Worm (Caenorhabditis elegans): ENCODE results near the gene ZK643.5.
"Not testable (repeated sequence)": the region's sequence is repeated elsewhere in the genome, so short reads cannot be mapped to it uniquely, and the experiment has no call there.

The ZK643.5 gene

DNA sequence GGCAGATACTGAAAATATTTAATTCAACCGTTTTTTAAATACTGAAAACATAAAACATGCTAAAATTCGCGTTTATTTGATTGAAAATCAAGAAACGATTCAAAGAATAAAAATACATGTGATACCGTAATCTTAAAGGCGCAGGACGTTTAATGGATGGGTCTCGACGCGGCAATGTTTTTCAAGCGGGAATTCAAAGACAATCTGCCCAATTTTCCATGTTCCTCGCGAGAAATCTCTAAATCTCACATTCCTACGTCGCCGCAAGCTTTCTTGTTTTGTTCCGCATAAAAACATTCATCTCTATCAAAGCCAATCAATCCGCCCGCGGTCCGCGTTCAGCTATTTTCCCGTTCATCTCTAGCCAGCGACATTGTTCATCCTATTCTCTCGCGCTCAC lies 45.5 kb upstream of the ZK643.5 start:
- TF ChIP-seq nhr-28 (tag; optimal IDR thresholded peaks at IDR 0.05) (no peak), lin-32 (GFP tag; optimal IDR thresholded peaks at IDR 0.05) (no peak), sptf-1 (tag; optimal IDR thresholded peaks at IDR 0.05) (no peak), cnd-1 (tag; optimal IDR thresholded peaks at IDR 0.05) (no peak), hlh-1 (tag; optimal IDR thresholded peaks at IDR 0.05) (no peak), snpc-4 (tag; optimal IDR thresholded peaks at IDR 0.05) (no peak), unc-39 (tag; optimal IDR thresholded peaks at IDR 0.05) (no peak), nhr-12 (tag; optimal IDR thresholded peaks at IDR 0.05) (no peak), lsy-2 (tag; optimal IDR thresholded peaks at IDR 0.05) (no peak), ceh-43 (GFP tag; optimal IDR thresholded peaks at IDR 0.05) (no peak), ces-1 (GFP tag; optimal IDR thresholded peaks at IDR 0.05) (no peak), mls-2 (tag; optimal IDR thresholded peaks at IDR 0.05) (no peak)

DNA sequence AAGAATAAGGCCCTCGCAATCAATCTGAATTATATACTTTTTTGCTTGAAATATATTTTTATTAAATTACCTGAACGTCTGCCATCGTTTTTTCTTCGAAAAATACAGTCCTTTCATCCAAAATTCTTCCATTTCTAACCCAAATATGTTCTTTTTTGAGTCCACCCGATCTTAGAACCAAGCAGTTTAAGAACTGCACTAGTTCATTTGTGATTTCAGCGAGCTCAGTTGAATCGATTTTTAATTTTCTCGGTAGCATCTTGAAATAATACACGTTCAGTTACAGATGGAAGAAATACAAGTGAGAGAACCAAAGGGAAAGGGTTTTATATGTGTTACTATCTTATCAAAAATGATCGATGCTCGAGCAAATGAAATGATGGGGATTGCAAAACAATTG lies 43.5 kb upstream of the ZK643.5 start, which contains the start of gene F59B2.3:
Gene F59B2.3, minus strand, starts transcription at position 259 of the 400 bp plus-strand sequence.
- TF ChIP-seq ceh-83 (GFP tag; optimal IDR thresholded peaks at IDR 0.05) (no peak), sptf-1 (tag; optimal IDR thresholded peaks at IDR 0.05) (no peak), mep-1 (tag; optimal IDR thresholded peaks at IDR 0.05) (no peak), ztf-11 (tag; optimal IDR thresholded peaks at IDR 0.05) (no peak), ceh-43 (GFP tag; optimal IDR thresholded peaks at IDR 0.05) (no peak), M03D4.4 (tag; optimal IDR thresholded peaks at IDR 0.05) (no peak), cnd-1 (tag; optimal IDR thresholded peaks at IDR 0.05) (no peak), zip-8 (tag; optimal IDR thresholded peaks at IDR 0.05) (no peak), nhr-28 (tag; optimal IDR thresholded peaks at IDR 0.05) (no peak)

DNA sequence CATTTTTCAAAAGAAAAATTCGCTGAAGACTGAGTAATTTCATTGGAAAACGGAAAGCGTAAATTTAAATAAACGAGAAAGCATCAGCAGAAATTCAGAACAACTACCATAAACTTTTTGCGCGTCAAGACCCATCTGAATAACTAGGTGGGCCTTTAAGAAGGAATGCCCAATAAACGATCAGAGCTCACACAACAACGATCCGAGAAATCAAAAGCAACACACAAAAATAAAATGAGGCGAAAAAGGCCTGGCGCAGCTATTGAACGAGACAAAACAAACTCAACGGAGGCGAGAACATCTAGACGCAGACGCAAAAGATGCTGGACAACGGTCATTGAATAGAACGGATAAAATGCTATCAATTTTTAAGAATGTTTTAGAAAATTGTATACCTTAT lies 42.9 kb upstream of the ZK643.5 start:
- TF ChIP-seq ztf-11 (tag; optimal IDR thresholded peaks at IDR 0.05): no peak
- no peak for TF ChIP-seq lin-32 (GFP tag; optimal IDR thresholded peaks at IDR 0.05)
- no peak for TF ChIP-seq pha-4 (tag; optimal IDR thresholded peaks at IDR 0.05)
- no peak for TF ChIP-seq elt-3 (tag; optimal IDR thresholded peaks at IDR 0.05)
- TF ChIP-seq ceh-39 (tag; optimal IDR thresholded peaks at IDR 0.05): no peak

DNA sequence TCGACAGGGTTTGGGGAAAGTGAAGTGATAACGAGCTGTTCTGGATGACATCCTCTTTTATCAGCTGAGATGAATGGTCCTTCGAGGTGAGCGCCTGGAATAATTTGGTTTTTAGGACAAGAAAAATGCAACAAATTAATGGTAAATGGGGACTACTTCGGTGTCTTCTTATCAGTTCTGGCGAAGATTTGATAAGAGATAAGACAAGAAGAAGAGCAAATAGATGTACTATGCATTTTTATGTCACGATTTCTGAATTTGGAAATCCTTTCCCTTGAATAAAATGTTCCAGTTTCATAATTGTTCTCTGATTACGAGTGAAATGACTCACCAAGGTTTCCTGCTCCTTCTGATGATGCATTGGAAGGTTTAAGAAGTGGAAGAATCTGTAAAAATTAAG lies 41.8 kb upstream of the ZK643.5 start:
- TF ChIP-seq mab-5 (tag; optimal IDR thresholded peaks at IDR 0.05) (no peak), ceh-43 (GFP tag; optimal IDR thresholded peaks at IDR 0.05) (no peak), nhr-28 (tag; optimal IDR thresholded peaks at IDR 0.05) (no peak), sem-2 (GFP tag; optimal IDR thresholded peaks at IDR 0.05) (no peak)

DNA sequence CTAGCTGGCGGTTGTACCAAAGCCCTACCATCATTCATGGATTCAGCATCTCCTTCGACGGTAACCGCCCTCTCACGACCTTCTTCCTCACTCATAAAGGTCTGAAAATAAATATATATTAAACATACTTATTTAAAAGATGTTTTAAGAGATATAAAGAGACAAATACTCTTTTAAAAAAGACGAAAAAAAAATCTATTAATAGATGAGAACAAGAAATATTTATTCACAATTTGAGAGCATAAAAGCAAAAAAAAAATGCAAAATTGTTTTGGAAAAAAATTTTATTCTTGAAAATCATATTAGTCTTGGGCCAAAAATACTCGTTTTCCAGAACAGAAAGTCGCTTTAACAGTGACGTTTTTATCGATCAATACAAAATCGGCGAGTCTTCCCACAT lies 40.7 kb upstream of the ZK643.5 start, which contains the start of gene skat-1:
Gene skat-1, minus strand, starts transcription at position 101 of the 400 bp plus-strand sequence.
- TF ChIP-seq zip-8 (tag; optimal IDR thresholded peaks at IDR 0.05) (no peak), lin-32 (GFP tag; optimal IDR thresholded peaks at IDR 0.05) (no peak), unc-62 (GFP tag; optimal IDR thresholded peaks at IDR 0.05) (no peak), mls-2 (tag; optimal IDR thresholded peaks at IDR 0.05) (no peak), unc-39 (tag; optimal IDR thresholded peaks at IDR 0.05) (no peak), ceh-83 (GFP tag; optimal IDR thresholded peaks at IDR 0.05) (no peak), ham-2 (GFP tag; optimal IDR thresholded peaks at IDR 0.05) (no peak), ceh-43 (GFP tag; optimal IDR thresholded peaks at IDR 0.05) (no peak), sptf-1 (tag; optimal IDR thresholded peaks at IDR 0.05) (no peak), nhr-12 (tag; optimal IDR thresholded peaks at IDR 0.05) (no peak), unc-120 (tag; optimal IDR thresholded peaks at IDR 0.05; ENCODE audit: poor library complexity, severe bottlenecking) (no peak), mep-1 (tag; optimal IDR thresholded peaks at IDR 0.05) (no peak), snpc-4 (tag; optimal IDR thresholded peaks at IDR 0.05) (no peak), ces-1 (GFP tag; optimal IDR thresholded peaks at IDR 0.05) (no peak), ceh-39 (tag; optimal IDR thresholded peaks at IDR 0.05) (no peak)

DNA sequence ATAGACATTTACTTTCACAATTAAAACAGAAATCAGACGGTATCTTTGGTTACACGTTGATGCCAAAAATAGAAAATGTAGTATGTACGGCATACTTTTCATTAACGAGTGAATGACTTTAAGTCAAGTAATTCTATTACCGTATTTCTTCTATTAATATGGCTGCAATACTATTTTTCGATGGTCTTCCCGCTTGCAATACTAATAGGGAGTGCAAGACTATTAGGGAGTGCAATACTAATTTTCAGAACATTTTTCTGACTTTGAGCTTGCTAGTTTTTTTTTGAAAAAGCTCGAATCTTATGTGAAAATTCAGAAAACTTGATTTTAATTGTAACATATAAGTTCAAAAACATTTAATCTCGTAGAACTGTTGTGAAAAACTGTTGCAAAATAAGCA lies 33.8 kb upstream of the ZK643.5 start, which contains the start of gene R08D7.7:
Gene R08D7.7, plus strand, starts transcription at position 301 of the 400 bp plus-strand sequence.
- not testable (repeated sequence) for TF ChIP-seq mab-5 (tag; optimal IDR thresholded peaks at IDR 0.05); flh-1 (GFP tag; optimal IDR thresholded peaks at IDR 0.05); unc-39 (tag; optimal IDR thresholded peaks at IDR 0.05)

DNA sequence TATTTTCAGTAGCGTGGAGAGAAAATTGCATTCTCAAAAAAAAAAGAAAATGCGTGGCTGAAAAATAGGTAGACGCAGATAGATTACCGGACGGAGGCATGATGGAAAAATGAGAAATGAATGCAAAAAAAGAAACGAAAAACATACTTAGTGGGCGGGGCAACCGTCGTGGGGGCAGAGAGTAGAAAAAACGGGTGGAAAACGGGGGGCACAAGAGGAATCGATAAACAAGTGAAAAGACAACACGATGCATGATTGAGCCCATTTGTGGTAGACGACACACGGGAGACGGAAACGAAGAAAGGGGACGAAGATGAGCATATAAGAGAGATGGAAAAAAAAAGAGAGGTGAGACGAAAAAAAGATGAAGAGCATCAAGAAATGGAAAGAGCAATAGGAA lies 32.5 kb upstream of the ZK643.5 start:
- no peak for TF ChIP-seq blmp-1 (tag; optimal IDR thresholded peaks at IDR 0.05)
- no peak for TF ChIP-seq nhr-2 (tag; optimal IDR thresholded peaks at IDR 0.05)
- TF ChIP-seq unc-120 (tag; optimal IDR thresholded peaks at IDR 0.05; ENCODE audit: poor library complexity, severe bottlenecking): no peak
- no peak for TF ChIP-seq elt-3 (tag; optimal IDR thresholded peaks at IDR 0.05)
- no peak for TF ChIP-seq mls-2 (tag; optimal IDR thresholded peaks at IDR 0.05)
- TF ChIP-seq elt-1 (tag; optimal IDR thresholded peaks at IDR 0.05; ENCODE audit: borderline replicate concordance, insufficient read depth): no peak
- TF ChIP-seq M03D4.4 (tag; optimal IDR thresholded peaks at IDR 0.05): no peak
